Worm (Caenorhabditis elegans): ENCODE data around the gene egas-3.

DNA sequence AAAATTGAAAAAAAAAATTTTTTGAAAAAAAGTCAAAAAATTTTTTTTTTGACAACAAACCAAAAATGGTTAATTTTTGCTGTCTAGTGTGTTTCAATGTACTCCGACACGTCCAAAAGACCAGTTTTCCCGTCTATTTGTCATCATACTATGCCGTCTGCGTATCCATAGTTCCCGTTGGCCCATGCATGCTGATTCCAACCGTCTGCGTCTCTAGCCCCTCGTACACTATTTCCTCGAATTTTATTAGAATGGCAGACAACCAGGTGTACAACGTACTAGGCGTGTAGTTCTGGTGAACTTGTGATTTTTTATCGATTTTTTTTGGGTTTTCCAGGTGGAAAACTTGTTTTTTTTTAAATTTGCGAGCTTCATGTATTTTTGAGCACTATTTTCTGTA is 21.6 kb downstream of the egas-3 start:
- no peak for TF ChIP-seq pqm-1 (tag; optimal IDR thresholded peaks at IDR 0.05)
- TF ChIP-seq pat-9 (tag; optimal IDR thresholded peaks at IDR 0.05): no peak
- TF ChIP-seq rnt-1 (tag; optimal IDR thresholded peaks at IDR 0.05): no peak
- TF ChIP-seq ets-4 (tag; optimal IDR thresholded peaks at IDR 0.05): no peak
- no peak for TF ChIP-seq unc-86 (tag; optimal IDR thresholded peaks at IDR 0.05)
- TF ChIP-seq hlh-13 (GFP tag; optimal IDR thresholded peaks at IDR 0.05): no peak
- no peak for TF ChIP-seq elt-2 (tag; optimal IDR thresholded peaks at IDR 0.05)
